Worm (Caenorhabditis elegans) whole organism, midembryonic: Measurements from ENCODE around the gene hpo-39.
"Not testable (repeated sequence)": the region's sequence is repeated elsewhere in the genome, so short reads cannot be mapped to it uniquely, and the experiment has no call there.

Source experiments
- T22C8.4 ChIP-seq: fragments of 200-800 bp; sonication (Bioruptor generic); IDR thresholded peaks from 2 replicates; pipeline ENCODE4 v1.3.6; 2022; ENCODE audit warnings: missing genetic modification characterization, missing compliant biosample characterization
- cog-1 ChIP-seq: sonication (generic microtip); optimal IDR thresholded peaks from 2 replicates; lab custom pipeline; 2016; ENCODE audit warnings: missing genetic modification characterization, missing compliant biosample characterization
- flt-1 ChIP-seq: fragments of 200-800 bp; sonication (Bioruptor generic); IDR thresholded peaks from 2 replicates; pipeline ENCODE4 v1.3.6; 2022; ENCODE audit warnings: missing genetic modification characterization, missing compliant biosample characterization
- ref-1 ChIP-seq: fragments of 200-800 bp; sonication (Bioruptor generic); conservative IDR thresholded peaks from 2 replicates; pipeline ENCODE4 v1.3.6; 2022; ENCODE audit warnings: missing genetic modification reagents, missing genetic modification characterization, missing compliant biosample characterization
- ztf-23 ChIP-seq: fragments of 200-800 bp; sonication (Bioruptor generic); IDR thresholded peaks from 2 replicates; pipeline ENCODE4 v1.3.6; 2022; ENCODE audit warnings: missing genetic modification reagents, missing genetic modification characterization, missing compliant biosample characterization

DNA sequence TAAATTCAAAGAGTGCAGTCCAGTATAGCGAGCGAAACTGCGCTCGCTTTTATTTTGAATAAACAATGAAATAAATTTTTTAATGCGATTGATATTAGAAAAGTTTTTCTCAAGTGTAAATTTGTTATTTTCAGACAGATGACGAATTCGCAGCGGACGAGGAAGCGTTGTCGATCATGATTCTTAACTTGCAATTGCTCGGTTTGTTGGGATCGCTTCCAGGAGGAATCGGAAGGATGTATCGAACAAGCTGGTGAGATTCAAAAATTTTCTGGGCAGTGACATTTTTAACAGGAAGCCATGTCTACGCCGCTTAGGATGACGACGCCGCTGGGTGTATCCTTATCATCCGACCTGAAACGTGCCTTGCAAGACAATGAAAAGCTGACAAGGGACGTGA is 20.2 kb downstream of the hpo-39 start, which contains the start of gene Y61A9LA.12:
- not testable (repeated sequence) for TF ChIP-seq ztf-23; flt-1 (GFP tag; lab: Robert Waterston, UW); T22C8.4; cog-1 (tag; lab: Kevin White, UChicago); ref-1 (GFP tag; lab: Robert Waterston, UW)
